Worm (Caenorhabditis elegans) whole organism, L3 larva: ENCODE results near the gene tag-290.

Source experiments
- ceh-28 ChIP-seq: fragments of 150-350 bp; optimal IDR thresholded peaks from 2 replicates; lab custom pipeline; 2014; ENCODE audit warnings: missing biosample characterization, missing genetic modification reagents, missing genetic modification characterization
- nhr-11 ChIP-seq: fragments of 150-350 bp; optimal IDR thresholded peaks from 2 replicates; lab custom pipeline; 2014; ENCODE audit warnings: missing biosample characterization, missing genetic modification characterization
- nhr-12 ChIP-seq: fragments of 150-350 bp; optimal IDR thresholded peaks from 2 replicates; lab custom pipeline; 2014; ENCODE audit warnings: missing biosample characterization, missing genetic modification characterization
- nhr-77 ChIP-seq: fragments of 150-350 bp; optimal IDR thresholded peaks from 2 replicates; lab custom pipeline; 2014; ENCODE audit warnings: missing biosample characterization, missing genetic modification characterization
- pqm-1 ChIP-seq: fragments of 150-350 bp; optimal IDR thresholded peaks from 2 replicates; lab custom pipeline; 2017; ENCODE audit warnings: missing biosample characterization, missing genetic modification characterization, inconsistent platforms
- sea-2 ChIP-seq: fragments of 150-350 bp; sonication (generic microtip); optimal IDR thresholded peaks from 4 replicates; lab custom pipeline; 2014; ENCODE audit warnings: missing biosample characterization, missing genetic modification reagents, missing genetic modification characterization
- unc-62 ChIP-seq: fragments of 150-350 bp; sonication (generic microtip); optimal IDR thresholded peaks from 4 replicates; lab custom pipeline; 2014; ENCODE audit warnings: missing biosample characterization, missing genetic modification reagents, missing genetic modification characterization

- no peak for TF ChIP-seq ceh-28
- TF ChIP-seq nhr-12 (tag; lab: Kevin White, UChicago): no peak
- TF ChIP-seq sea-2: no peak
- no peak for TF ChIP-seq pqm-1 (tag; lab: Kevin White, UChicago)
- no peak for TF ChIP-seq unc-62 (GFP tag; lab: Kevin White, UChicago)
- TF ChIP-seq nhr-77: no peak
- no peak for TF ChIP-seq nhr-11
Measured at ce11 chrV:11606424-11606823, 6.7 kb upstream of the tag-290 start, which contains the start of gene idpp-16.
